Worm (Caenorhabditis elegans) whole organism, young adult: ENCODE results near the gene Y45G12B.3.
A peak's percentile ranks its signal among the peaks of the same experiment; 100 is the strongest.

ENCODE experiments used
- B0035.1 ChIP-seq: sonication (generic microtip); optimal IDR thresholded peaks from 2 replicates; lab custom pipeline; 2016; ENCODE audit warnings: missing genetic modification characterization, mild to moderate bottlenecking, missing compliant biosample characterization, missing genotype, missing genetic modification reagents
- B0336.3 ChIP-seq: fragments of 200-800 bp; sonication (Bioruptor generic); IDR thresholded peaks from 2 replicates; pipeline ENCODE4 v1.3.6; 2022; ENCODE audit warnings: missing genetic modification characterization, missing compliant biosample characterization
- C17E4.6 ChIP-seq: fragments of 200-800 bp; sonication (Bioruptor generic); IDR thresholded peaks from 2 replicates; pipeline ENCODE4 v1.3.6; 2022; ENCODE audit warnings: missing genetic modification reagents, missing genetic modification characterization, missing compliant biosample characterization
- D2030.7 ChIP-seq: fragments of 200-800 bp; sonication (Bioruptor generic); IDR thresholded peaks from 2 replicates; pipeline ENCODE4 v1.3.6; 2022; ENCODE audit warnings: missing genetic modification reagents, missing genetic modification characterization, missing compliant biosample characterization
- F39B2.1 ChIP-seq: fragments of 200-800 bp; sonication (Bioruptor generic); IDR thresholded peaks from 2 replicates; pipeline ENCODE4 v1.3.6; 2022; ENCODE audit warnings: missing genetic modification reagents, missing genetic modification characterization, missing compliant biosample characterization
- F52B5.7 ChIP-seq: sonication (generic microtip); optimal IDR thresholded peaks from 2 replicates; lab custom pipeline; 2016; ENCODE audit warnings: mild to moderate bottlenecking, missing genetic modification characterization, missing compliant biosample characterization
- K11D2.4 ChIP-seq: fragments of 200-800 bp; sonication (Bioruptor generic); IDR thresholded peaks from 2 replicates; pipeline ENCODE4 v1.3.6; 2022; ENCODE audit warnings: missing genetic modification reagents, missing genetic modification characterization, missing compliant biosample characterization
- T07F8.4 ChIP-seq: sonication (generic microtip); optimal IDR thresholded peaks from 2 replicates; lab custom pipeline; 2016; ENCODE audit warnings: mild to moderate bottlenecking, missing genetic modification characterization, moderate library complexity, missing compliant biosample characterization
- T26A5.8 ChIP-seq: sonication (generic microtip); optimal IDR thresholded peaks from 2 replicates; lab custom pipeline; 2016; ENCODE audit warnings: missing genetic modification characterization, missing compliant biosample characterization
- Y56A3A.18 ChIP-seq: fragments of 200-800 bp; sonication (Bioruptor generic); IDR thresholded peaks from 2 replicates; pipeline ENCODE4 v1.3.6; 2022; ENCODE audit warnings: missing genetic modification reagents, missing genetic modification characterization, missing compliant biosample characterization
- Y67H2A.10 ChIP-seq: fragments of 200-800 bp; sonication (Bioruptor generic); conservative IDR thresholded peaks from 2 replicates; pipeline ENCODE4 v1.3.6; 2022; ENCODE audit warnings: missing genetic modification reagents, missing genetic modification characterization, missing compliant biosample characterization
- ZK185.1 ChIP-seq: sonication (generic microtip); optimal IDR thresholded peaks from 2 replicates; lab custom pipeline; 2016; ENCODE audit warnings: mild to moderate bottlenecking, missing genetic modification characterization, missing compliant biosample characterization; ENCODE audit not compliant: poor library complexity, severe bottlenecking
- aptf-2 ChIP-seq: fragments of 200-800 bp; sonication (Bioruptor generic); conservative IDR thresholded peaks from 2 replicates; pipeline ENCODE4 v1.3.6; 2022; ENCODE audit warnings: missing genetic modification reagents, missing genetic modification characterization, missing compliant biosample characterization
- attf-5 ChIP-seq: fragments of 200-800 bp; sonication (Bioruptor generic); optimal IDR thresholded peaks from 2 replicates; lab custom pipeline; 2018; ENCODE audit warnings: mild to moderate bottlenecking, missing genetic modification characterization, missing compliant biosample characterization
- attf-6 ChIP-seq: fragments of 200-800 bp; sonication (Bioruptor generic); IDR thresholded peaks from 2 replicates; pipeline ENCODE4 v1.3.6; 2022; ENCODE audit warnings: missing genetic modification reagents, missing genetic modification characterization, missing compliant biosample characterization
- cebp-1 ChIP-seq, 2 experiments: fragments of 200-800 bp in 1 of 2; sonication (Bioruptor generic) in 1 of 2; sonication (generic microtip) in 1 of 2; IDR thresholded peaks in 1 of 2; optimal IDR thresholded peaks in 1 of 2; 2 replicates each; pipeline versions ENCODE4 v1.3.6 to Lab custom; 2017 to 2022; ENCODE audit warnings: missing compliant biosample characterization in 2 of 2, missing genetic modification characterization in 2 of 2, mild to moderate bottlenecking in 1 of 2, missing genetic modification reagents in 1 of 2, moderate library complexity in 1 of 2
- cebp-2 ChIP-seq: fragments of 200-800 bp; sonication (Bioruptor generic); IDR thresholded peaks from 2 replicates; pipeline ENCODE4 v1.3.6; 2022; ENCODE audit warnings: missing genetic modification characterization, missing compliant biosample characterization
- ceh-100 ChIP-seq: fragments of 200-800 bp; sonication (Bioruptor generic); IDR thresholded peaks from 2 replicates; pipeline ENCODE4 v1.3.6; 2022; ENCODE audit warnings: missing genetic modification reagents, missing genetic modification characterization, missing compliant biosample characterization
- ceh-27 ChIP-seq: fragments of 200-800 bp; sonication (Bioruptor generic); optimal IDR thresholded peaks from 2 replicates; lab custom pipeline; 2018; ENCODE audit warnings: mild to moderate bottlenecking, missing genetic modification characterization, moderate library complexity, missing compliant biosample characterization
- ceh-91 ChIP-seq: fragments of 200-800 bp; sonication (Bioruptor generic); IDR thresholded peaks from 2 replicates; pipeline ENCODE4 v1.3.6; 2022; ENCODE audit warnings: missing genetic modification reagents, missing genetic modification characterization, missing compliant biosample characterization
- efl-1 ChIP-seq: fragments of 150-350 bp; optimal IDR thresholded peaks from 2 replicates; lab custom pipeline; 2014; ENCODE audit warnings: missing biosample characterization, missing genetic modification reagents, missing genetic modification characterization
- egl-44 ChIP-seq: fragments of 200-800 bp; sonication (Bioruptor generic); IDR thresholded peaks from 2 replicates; pipeline ENCODE4 v1.3.6; 2022; ENCODE audit warnings: missing genetic modification reagents, missing genetic modification characterization, missing compliant biosample characterization
- ekl-4 ChIP-seq: fragments of 200-800 bp; sonication (Bioruptor generic); IDR thresholded peaks from 2 replicates; pipeline ENCODE4 v1.3.6; 2022; ENCODE audit warnings: missing genetic modification reagents, missing genetic modification characterization, missing compliant biosample characterization
- him-1 ChIP-seq: sonication (generic microtip); optimal IDR thresholded peaks from 2 replicates; lab custom pipeline; 2016; ENCODE audit warnings: missing genotype, missing genetic modification reagents, missing genetic modification characterization, missing compliant biosample characterization
- hmg-1.2 ChIP-seq: fragments of 200-800 bp; sonication (Bioruptor generic); IDR thresholded peaks from 2 replicates; pipeline ENCODE4 v1.3.6; 2022; ENCODE audit warnings: missing genetic modification reagents, missing genetic modification characterization, missing compliant biosample characterization
- lin-40 ChIP-seq: sonication (generic microtip); optimal IDR thresholded peaks from 2 replicates; lab custom pipeline; 2016; ENCODE audit warnings: missing genetic modification characterization, mild to moderate bottlenecking, missing compliant biosample characterization, missing genotype, missing genetic modification reagents
- lir-1 ChIP-seq: fragments of 200-800 bp; sonication (Bioruptor generic); conservative IDR thresholded peaks from 2 replicates; pipeline ENCODE4 v1.3.6; 2022; ENCODE audit warnings: missing genetic modification reagents, missing genetic modification characterization, missing compliant biosample characterization
- madf-10 ChIP-seq: sonication (generic microtip); optimal IDR thresholded peaks from 2 replicates; lab custom pipeline; 2016; ENCODE audit warnings: mild to moderate bottlenecking, missing genetic modification characterization, missing compliant biosample characterization
- madf-6 ChIP-seq: fragments of 200-800 bp; sonication (Bioruptor generic); IDR thresholded peaks from 2 replicates; pipeline ENCODE4 v1.3.6; 2022; ENCODE audit warnings: missing genetic modification reagents, missing genetic modification characterization, missing compliant biosample characterization
- madf-8 ChIP-seq: fragments of 200-800 bp; sonication (Bioruptor generic); conservative IDR thresholded peaks from 2 replicates; pipeline ENCODE4 v1.3.6; 2022; ENCODE audit warnings: missing genetic modification reagents, missing genetic modification characterization, missing compliant biosample characterization
- mel-28 ChIP-seq: sonication (generic microtip); optimal IDR thresholded peaks from 2 replicates; lab custom pipeline; 2016; ENCODE audit warnings: borderline replicate concordance, mild to moderate bottlenecking, missing genetic modification characterization, missing compliant biosample characterization
- mes-4 ChIP-seq: sonication (generic microtip); optimal IDR thresholded peaks from 2 replicates; lab custom pipeline; 2016; ENCODE audit warnings: missing genotype, missing genetic modification characterization, missing compliant biosample characterization
- nfya-2 ChIP-seq: fragments of 200-800 bp; sonication (Bioruptor generic); IDR thresholded peaks from 2 replicates; pipeline ENCODE4 v1.3.6; 2022; ENCODE audit warnings: missing genetic modification reagents, missing genetic modification characterization, missing compliant biosample characterization
- nfyb-1 ChIP-seq: fragments of 200-800 bp; sonication (Bioruptor generic); IDR thresholded peaks from 2 replicates; pipeline ENCODE4 v1.3.6; 2022; ENCODE audit warnings: missing genetic modification reagents, missing genetic modification characterization, missing compliant biosample characterization
- rcor-1 ChIP-seq: fragments of 200-800 bp; sonication (Bioruptor generic); IDR thresholded peaks from 2 replicates; pipeline ENCODE4 v1.3.6; 2022; ENCODE audit warnings: missing genetic modification reagents, missing genetic modification characterization, missing compliant biosample characterization
- sdz-38 ChIP-seq: sonication (generic microtip); optimal IDR thresholded peaks from 2 replicates; lab custom pipeline; 2016; ENCODE audit warnings: missing genotype, missing genetic modification characterization, missing compliant biosample characterization
- sea-2 ChIP-seq: fragments of 200-800 bp; sonication (Bioruptor generic); IDR thresholded peaks from 2 replicates; pipeline ENCODE4 v1.3.6; 2022; ENCODE audit warnings: missing genetic modification characterization, missing compliant biosample characterization
- snpc-1.1 ChIP-seq: sonication (generic microtip); optimal IDR thresholded peaks from 2 replicates; lab custom pipeline; 2017; ENCODE audit warnings: missing genetic modification characterization, mild to moderate bottlenecking, missing compliant biosample characterization, antibody characterized with exemption, moderate library complexity, missing genotype, missing genetic modification reagents; ENCODE audit not compliant: insufficient read depth
- snpc-4 ChIP-seq, 5 experiments: fragments of 150-350 bp in 1 of 5; sonication (generic microtip) in 4 of 5; optimal IDR thresholded peaks; 2 replicates each; lab custom pipeline; 2014 to 2018; ENCODE audit warnings: missing genetic modification characterization in 5 of 5, missing biosample characterization in 3 of 5, antibody characterized with exemption in 2 of 5, mild to moderate bottlenecking in 2 of 5, missing compliant biosample characterization in 2 of 5, missing genotype in 2 of 5, moderate library complexity in 2 of 5, missing genetic modification reagents in 1 of 5
- sptf-2 ChIP-seq: fragments of 200-800 bp; sonication (Bioruptor generic); optimal IDR thresholded peaks from 2 replicates; lab custom pipeline; 2018; ENCODE audit warnings: mild to moderate bottlenecking, missing genetic modification characterization, missing compliant biosample characterization
- unc-130 ChIP-seq: sonication (generic microtip); optimal IDR thresholded peaks from 2 replicates; lab custom pipeline; 2016; ENCODE audit warnings: missing genetic modification reagents, missing genetic modification characterization, missing compliant biosample characterization
- xnd-1 ChIP-seq: sonication (generic microtip); optimal IDR thresholded peaks from 2 replicates; lab custom pipeline; 2016; ENCODE audit warnings: missing genotype, missing genetic modification reagents, missing genetic modification characterization, missing compliant biosample characterization
- zfh-2 ChIP-seq: fragments of 200-800 bp; sonication (Bioruptor generic); conservative IDR thresholded peaks from 2 replicates; pipeline ENCODE4 v1.3.6; 2022; ENCODE audit warnings: missing genetic modification reagents, missing genetic modification characterization, missing compliant biosample characterization
- ztf-18 ChIP-seq: sonication (generic microtip); optimal IDR thresholded peaks from 2 replicates; lab custom pipeline; 2016; ENCODE audit warnings: missing genotype, mild to moderate bottlenecking, missing genetic modification characterization, missing compliant biosample characterization
- ztf-3 ChIP-seq: fragments of 200-800 bp; sonication (Bioruptor generic); optimal IDR thresholded peaks from 2 replicates; lab custom pipeline; 2018; ENCODE audit warnings: mild to moderate bottlenecking, missing genetic modification characterization, missing compliant biosample characterization

Gene Y45G12B.3

DNA sequence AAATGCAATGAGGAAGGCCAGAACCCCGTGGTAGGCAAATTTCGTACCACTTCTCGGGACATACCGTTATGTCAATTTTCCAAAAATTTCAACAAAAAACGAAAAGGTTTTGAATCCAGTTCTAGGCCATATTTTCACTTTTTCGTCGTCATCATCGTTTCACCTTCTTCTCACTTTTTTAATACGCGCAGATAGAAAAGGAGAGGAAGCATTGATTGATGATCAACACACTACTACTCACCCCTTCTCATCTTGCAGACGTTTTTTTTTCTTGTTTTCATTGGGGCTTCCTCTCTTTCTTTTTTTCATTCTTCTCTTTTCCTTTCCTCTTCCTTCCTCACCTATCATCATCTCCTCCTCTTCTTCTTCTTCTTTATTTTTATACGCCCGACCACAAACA, 20.4 kb downstream of the Y45G12B.3 start:
- TF ChIP-seq nfyb-1 (GFP tag; lab: Robert Waterston, UW) (0 out of 2 replicates have a peak, but pooled peaks have one; percentile 6), attf-5 (GFP tag; lab: Kevin White, UChicago) (no peak), ceh-27 (GFP tag; lab: Kevin White, UChicago) (no peak), ZK185.1 (tag; lab: Kevin White, UChicago) (no peak)
- TF ChIP-seq, all 124 proteins: peak for 1

DNA sequence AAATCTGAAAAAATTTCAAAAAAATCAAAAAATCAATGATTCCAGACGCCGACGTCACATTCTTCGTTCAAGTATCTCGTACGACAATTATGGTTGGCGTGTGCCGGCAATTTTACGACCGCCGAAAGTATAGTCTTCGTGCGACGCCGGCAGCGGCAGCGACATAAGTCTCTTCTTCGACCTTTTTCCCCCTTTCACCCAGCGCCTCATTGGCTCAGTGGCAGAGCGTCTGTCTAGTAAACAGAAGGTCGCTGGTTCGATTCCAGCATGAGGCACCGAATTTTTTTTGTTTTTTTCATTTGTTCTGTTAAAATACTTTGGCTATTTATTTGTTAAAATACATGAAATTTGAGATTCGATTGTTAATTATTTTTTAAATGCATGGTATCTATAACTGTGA, 22.2 kb downstream of the Y45G12B.3 start:
- TF ChIP-seq egl-44, result 0 out of 2 replicates have a peak, but pooled peaks have one; percentile 68
- TF ChIP-seq F52B5.7, result no peak
- TF ChIP-seq K11D2.4 (GFP tag; lab: Robert Waterston, UW), result no peak
- peak; percentile 53 for TF ChIP-seq snpc-1.1 (tag; lab: Kevin White, UChicago)
- no peak for TF ChIP-seq ZK185.1 (tag; lab: Kevin White, UChicago)
- no peak for TF ChIP-seq cebp-2
- no peak for TF ChIP-seq ztf-18 (tag; lab: Kevin White, UChicago)
- peak; percentile 70; the same call in 1 of the 2 replicates for TF ChIP-seq ekl-4
- peak; percentile 52; the same call in 1 of the 2 replicates for TF ChIP-seq B0336.3
- no peak for TF ChIP-seq nfya-2 (GFP tag; lab: Robert Waterston, UW)
- peak; percentile 16 for TF ChIP-seq madf-10
- TF ChIP-seq lin-40 (tag; lab: Kevin White, UChicago), result peak; percentile 38
- no peak for TF ChIP-seq mel-28 (tag; lab: Kevin White, UChicago)
- TF ChIP-seq madf-6 (GFP tag; lab: Robert Waterston, UW), result peak; percentile 60; the same call in 1 of the 2 replicates
- TF ChIP-seq xnd-1 (tag; lab: Kevin White, UChicago), result no peak
- TF ChIP-seq zfh-2 (GFP tag; lab: Robert Waterston, UW), result no peak
- TF ChIP-seq efl-1 (GFP tag; lab: Kevin White, UChicago), result no peak
- TF ChIP-seq rcor-1, result peak; percentile 76
- TF ChIP-seq hmg-1.2 (GFP tag; lab: Robert Waterston, UW), result peak; percentile 67
- TF ChIP-seq aptf-2 (GFP tag; lab: Robert Waterston, UW), result no peak
- TF ChIP-seq F39B2.1 (GFP tag; lab: Robert Waterston, UW), result no peak
- no peak for TF ChIP-seq ztf-3 (GFP tag; lab: Kevin White, UChicago)
- TF ChIP-seq sptf-2 (GFP tag; lab: Kevin White, UChicago), result no peak
- 0 out of 2 replicates have a peak, but pooled peaks have one; percentile 13 for TF ChIP-seq cebp-1 (GFP tag; IDR thresholded peaks at IDR 0.05; lab: Robert Waterston, UW)
- peak; percentile 66 for TF ChIP-seq cebp-1 (tag; optimal IDR thresholded peaks at IDR 0.05; lab: Kevin White, UChicago)
- no peak for TF ChIP-seq ceh-91
- TF ChIP-seq B0035.1, result no peak
- no peak for TF ChIP-seq lir-1 (GFP tag; lab: Robert Waterston, UW)
- TF ChIP-seq mes-4 (tag; lab: Kevin White, UChicago), result no peak
- TF ChIP-seq ceh-100 (GFP tag; lab: Robert Waterston, UW), result peak; percentile 74
- peak; percentile 5 for TF ChIP-seq him-1
- no peak for TF ChIP-seq sea-2
- peak; percentile 81 for TF ChIP-seq D2030.7 (GFP tag; lab: Robert Waterston, UW)
- TF ChIP-seq T07F8.4 (tag; lab: Kevin White, UChicago), result peak; percentile 57
- no peak for TF ChIP-seq madf-8 (GFP tag; lab: Robert Waterston, UW)
- TF ChIP-seq unc-130 (GFP tag; lab: Kevin White, UChicago), result peak; percentile 29
- TF ChIP-seq C17E4.6 (GFP tag; lab: Robert Waterston, UW), result no peak
- TF ChIP-seq Y67H2A.10 (GFP tag; lab: Robert Waterston, UW), result no peak
- TF ChIP-seq T26A5.8, result no peak
- no peak for TF ChIP-seq sdz-38
- TF ChIP-seq snpc-4 (GFP tag; optimal IDR thresholded peaks at IDR 0.05; lab: Kevin White, UChicago), result no peak
- peak in 2 of 4 experiments; percentile 4 to 60 for TF ChIP-seq snpc-4 (tag; optimal IDR thresholded peaks at IDR 0.05; lab: Kevin White, UChicago)
- peak; percentile 61; the same call in 1 of the 2 replicates for TF ChIP-seq attf-6
- 0 out of 2 replicates have a peak, but pooled peaks have one; percentile 50 for TF ChIP-seq Y56A3A.18
